Worm (Caenorhabditis elegans): Measurements from ENCODE around the gene unc-112.

DNA sequence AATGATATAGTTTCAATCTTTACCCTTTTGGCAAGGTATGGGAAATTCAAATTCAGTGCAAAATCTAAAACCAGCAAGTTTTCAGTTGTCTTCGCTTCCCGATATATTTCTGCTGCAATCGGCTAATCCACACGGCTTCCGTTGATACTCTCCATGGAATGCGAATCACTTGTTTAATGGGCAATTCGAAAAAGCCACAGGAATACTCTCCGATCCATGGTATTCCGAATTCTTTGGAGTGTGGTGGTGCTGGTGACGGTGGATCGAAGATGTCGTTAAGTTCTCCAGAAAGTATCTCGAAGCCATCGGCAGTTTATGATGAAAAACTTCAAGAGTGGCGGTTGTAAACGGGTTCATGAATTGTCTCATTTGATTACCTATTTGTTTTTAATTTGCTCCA lies 13.2 kb downstream of the unc-112 start:
- TF ChIP-seq unc-62 (GFP tag; optimal IDR thresholded peaks at IDR 0.05) (no peak), blmp-1 (tag; optimal IDR thresholded peaks at IDR 0.05) (no peak), nhr-12 (tag; optimal IDR thresholded peaks at IDR 0.05) (no peak), ces-1 (GFP tag; optimal IDR thresholded peaks at IDR 0.05) (no peak), sptf-1 (tag; optimal IDR thresholded peaks at IDR 0.05) (no peak), nhr-28 (tag; optimal IDR thresholded peaks at IDR 0.05) (no peak), snpc-4 (tag; optimal IDR thresholded peaks at IDR 0.05) (no peak), ceh-39 (tag; optimal IDR thresholded peaks at IDR 0.05) (no peak), elt-1 (tag; optimal IDR thresholded peaks at IDR 0.05; ENCODE audit: borderline replicate concordance, insufficient read depth) (no peak), elt-3 (tag; optimal IDR thresholded peaks at IDR 0.05) (no peak), unc-39 (tag; optimal IDR thresholded peaks at IDR 0.05) (no peak), mep-1 (tag; optimal IDR thresholded peaks at IDR 0.05) (no peak), nhr-237 (tag; optimal IDR thresholded peaks at IDR 0.05) (no peak), pha-4 (tag; optimal IDR thresholded peaks at IDR 0.05) (no peak)
